Fruit fly (Drosophila melanogaster) whole organism, pupa: ENCODE data around the gene CG31683.

ENCODE experiments used
- CG10348 ChIP-seq: fragments of 200-800 bp; sonication (Bioruptor generic); IDR thresholded peaks from 2 replicates; pipeline ENCODE4 v1.3.6; 2022; ENCODE audit warnings: missing biosample characterization, missing genetic modification characterization
- CG12605 ChIP-seq: fragments of 200-800 bp; sonication (Bioruptor generic); IDR thresholded peaks from 2 replicates; pipeline ENCODE4 v1.3.6; 2022; ENCODE audit warnings: missing biosample characterization, missing genetic modification characterization
- CG15710 ChIP-seq: fragments of 200-800 bp; sonication (Bioruptor generic); optimal IDR thresholded peaks from 2 replicates; lab custom pipeline; 2018; ENCODE audit warnings: missing biosample characterization, mild to moderate bottlenecking, missing genetic modification characterization, moderate library complexity
- CG17806 ChIP-seq: fragments of 200-800 bp; sonication (Bioruptor generic); optimal IDR thresholded peaks from 2 replicates; lab custom pipeline; 2018; ENCODE audit warnings: missing biosample characterization, mild to moderate bottlenecking, missing genetic modification characterization, moderate library complexity
- CG32121 ChIP-seq: fragments of 200-800 bp; sonication (Bioruptor generic); IDR thresholded peaks from 2 replicates; pipeline ENCODE4 v1.3.6; 2022; ENCODE audit warnings: missing biosample characterization, missing genetic modification characterization
- CG34367 ChIP-seq: fragments of 200-800 bp; sonication (Bioruptor generic); optimal IDR thresholded peaks from 2 replicates; lab custom pipeline; 2018; ENCODE audit warnings: missing biosample characterization, mild to moderate bottlenecking, missing genetic modification characterization
- CG8159 ChIP-seq: fragments of 200-800 bp; sonication (Bioruptor generic); optimal IDR thresholded peaks from 3 replicates; lab custom pipeline; 2018; ENCODE audit warnings: missing biosample characterization, mild to moderate bottlenecking, missing genetic modification characterization, moderate library complexity
- EcR ChIP-seq: fragments of 200-800 bp; sonication (Bioruptor generic); optimal IDR thresholded peaks from 3 replicates; lab custom pipeline; 2019; ENCODE audit warnings: missing biosample characterization, missing genetic modification characterization, mild to moderate bottlenecking, moderate library complexity, missing genetic modification reagents
- Ets98B ChIP-seq: fragments of 200-800 bp; sonication (Bioruptor generic); IDR thresholded peaks from 2 replicates; pipeline ENCODE4 v1.3.6; 2022; ENCODE audit warnings: missing biosample characterization, missing genetic modification characterization
- Pif1B ChIP-seq: fragments of 200-800 bp; sonication (Bioruptor generic); optimal IDR thresholded peaks from 3 replicates; lab custom pipeline; 2016; ENCODE audit warnings: missing biosample characterization, missing genetic modification characterization
- Snoo ChIP-seq: fragments of 200-800 bp; sonication (Bioruptor generic); optimal IDR thresholded peaks from 3 replicates; lab custom pipeline; 2017; ENCODE audit warnings: missing biosample characterization, mild to moderate bottlenecking, missing genetic modification characterization, inconsistent platforms
- fd96Ca ChIP-seq: fragments of 200-800 bp; sonication (Bioruptor generic); IDR thresholded peaks from 3 replicates; pipeline ENCODE4 v1.3.6; 2022; ENCODE audit warnings: missing biosample characterization, missing genetic modification characterization

DNA sequence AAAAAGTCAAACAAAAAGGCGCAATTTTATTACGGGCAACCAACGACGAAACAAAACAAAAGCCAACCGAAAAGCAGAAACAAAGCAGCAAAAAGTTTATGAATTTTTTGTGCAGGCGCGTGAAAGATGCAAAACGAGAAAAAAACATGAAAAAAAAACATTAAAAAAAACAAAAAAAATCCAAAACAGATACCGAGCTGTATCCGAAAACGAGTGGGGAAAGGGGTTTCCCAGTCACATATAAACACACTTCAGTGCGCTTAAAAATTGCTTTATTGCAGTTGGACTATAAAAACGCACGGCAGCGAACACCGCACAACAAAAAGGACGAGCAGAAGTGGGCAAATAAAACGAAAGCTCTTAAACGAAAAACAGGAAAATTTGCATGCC is 37.0 kb upstream of the CG31683 start:
- TF ChIP-seq fd96Ca (GFP tag; lab: Robert Waterston, UW) = no peak
- no peak for TF ChIP-seq CG12605 (GFP tag; lab: Robert Waterston, UW)
- TF ChIP-seq CG32121 = no peak
- TF ChIP-seq Ets98B = no peak
- no peak for TF ChIP-seq CG17806
- TF ChIP-seq Snoo (tag; lab: Kevin White, UChicago) = no peak
- no peak for TF ChIP-seq EcR
- no peak for TF ChIP-seq CG10348
- no peak for TF ChIP-seq Pif1B (GFP tag; lab: Kevin White, UChicago)
- peak; percentile 35 for TF ChIP-seq CG15710
- no peak for TF ChIP-seq CG34367 (tag; lab: Kevin White, UChicago)
- TF ChIP-seq CG8159 = peak; percentile 42
